Fruit fly (Drosophila melanogaster): ENCODE results near the gene smal.

- TF ChIP-seq insv (optimal IDR thresholded peaks at IDR 0.05) (no peak), Sin3A (optimal IDR thresholded peaks at IDR 0.05) (no peak), psq (optimal IDR thresholded peaks at IDR 0.05) (no peak), ttk (optimal IDR thresholded peaks at IDR 0.05) (no peak)
Measured at dm6 chr2L:6259629-6260028, 80.7 kb downstream of the smal start.

Measured in Kc167 (cell line).